Worm (Caenorhabditis elegans): ENCODE data around the gene nhr-255.

DNA sequence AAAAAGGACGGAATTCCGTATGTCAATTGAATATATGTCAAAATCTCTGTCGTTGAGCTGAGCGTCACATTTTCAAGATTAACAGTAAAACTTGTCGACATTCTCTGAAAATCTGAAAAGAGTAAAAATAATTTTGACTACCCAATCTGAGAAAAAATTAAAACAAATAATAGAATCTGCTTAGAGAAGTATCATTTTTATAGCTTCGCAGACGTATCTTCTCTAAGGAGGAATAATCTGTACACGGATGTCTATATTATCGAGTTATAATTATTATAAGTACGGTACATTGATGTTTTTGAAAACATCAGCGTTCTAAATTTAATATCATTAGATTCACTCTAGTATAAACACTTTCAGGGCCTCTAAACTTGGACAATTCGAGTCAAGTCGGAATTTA, 1.9 kb upstream of the nhr-255 start, which contains the start of gene srg-64:
- TF ChIP-seq lin-15B (tag; optimal IDR thresholded peaks at IDR 0.05) (no peak), ZK337.2 (GFP tag; IDR thresholded peaks at IDR 0.05) (no peak), nhr-76 (tag; optimal IDR thresholded peaks at IDR 0.05) (no peak), lin-1 (GFP tag; IDR thresholded peaks at IDR 0.05) (no peak), aly-2 (tag; optimal IDR thresholded peaks at IDR 0.05) (no peak), pqm-1 (tag; optimal IDR thresholded peaks at IDR 0.05) (no peak), nhr-11 (tag; optimal IDR thresholded peaks at IDR 0.05) (no peak), spr-3 (GFP tag; optimal IDR thresholded peaks at IDR 0.05) (no peak), gei-8 (GFP tag; optimal IDR thresholded peaks at IDR 0.05) (no peak), mxl-3 (GFP tag; optimal IDR thresholded peaks at IDR 0.05) (no peak), snpc-4 (tag; optimal IDR thresholded peaks at IDR 0.05) (no peak), mep-1 (tag; optimal IDR thresholded peaks at IDR 0.05) (no peak)
